Worm (Caenorhabditis elegans): Measurements from ENCODE around the gene K08D12.8.

ce11 chrIV:1751243-1751642 lies 25.3 kb downstream of the K08D12.8 start:
- TF ChIP-seq nhr-41 (GFP tag; IDR thresholded peaks at IDR 0.05) (no peak), nhr-77 (tag; optimal IDR thresholded peaks at IDR 0.05) (no peak), unc-62 (GFP tag; optimal IDR thresholded peaks at IDR 0.05 in 1 of 2) (no peak), unc-62 (tag; optimal IDR thresholded peaks at IDR 0.05) (no peak), lsy-2 (tag; optimal IDR thresholded peaks at IDR 0.05) (no peak), nhr-28 (tag; optimal IDR thresholded peaks at IDR 0.05) (no peak), dpl-1 (GFP tag; optimal IDR thresholded peaks at IDR 0.05) (no peak), madf-9 (GFP tag; conservative IDR thresholded peaks at IDR 0.05) (no peak), Y105C5A.15 (GFP tag; IDR thresholded peaks at IDR 0.05) (no peak), pqm-1 (tag; optimal IDR thresholded peaks at IDR 0.05) (no peak), T26A8.4 (GFP tag; IDR thresholded peaks at IDR 0.05) (no peak), Y48G9A.11 (GFP tag; IDR thresholded peaks at IDR 0.05) (no peak), ztf-11 (tag; optimal IDR thresholded peaks at IDR 0.05) (no peak), nhr-48 (tag; optimal IDR thresholded peaks at IDR 0.05) (no peak), fkh-10 (GFP tag; optimal IDR thresholded peaks at IDR 0.05) (no peak)
